Fruit fly (Drosophila melanogaster) whole organism, embryonic: ENCODE measurements around the gene CG13048.
A peak's percentile ranks its signal among the peaks of the same experiment; 100 is the strongest.

ENCODE experiments used
- BEAF-32 ChIP-seq: fragments of 200-800 bp; sonication (Bioruptor generic); optimal IDR thresholded peaks from 3 replicates; lab custom pipeline; 2017; ENCODE audit warnings: missing biosample characterization, missing genetic modification characterization, mild to moderate bottlenecking, moderate library complexity, missing genetic modification reagents
- CG10565 ChIP-seq: fragments of 200-800 bp; sonication (Bioruptor generic); optimal IDR thresholded peaks from 3 replicates; lab custom pipeline; 2016; ENCODE audit warnings: missing biosample characterization, mild to moderate bottlenecking, missing genetic modification characterization
- CG13123 ChIP-seq: fragments of 200-800 bp; sonication (Bioruptor generic); optimal IDR thresholded peaks from 2 replicates; lab custom pipeline; 2016; ENCODE audit warnings: missing biosample characterization, missing genetic modification characterization
- CG13287 ChIP-seq: fragments of 200-800 bp; sonication (Bioruptor generic); IDR thresholded peaks from 2 replicates; pipeline ENCODE4 v1.3.6; 2022; ENCODE audit warnings: missing biosample characterization, missing genetic modification characterization; ENCODE audit not compliant: partially characterized antibody
- CG14860 ChIP-seq: fragments of 200-800 bp; sonication (Bioruptor generic); IDR thresholded peaks from 3 replicates; pipeline ENCODE4 v1.3.6; 2022; ENCODE audit warnings: missing biosample characterization, missing genetic modification characterization; ENCODE audit not compliant: partially characterized antibody
- CG2129 ChIP-seq: fragments of 200-800 bp; sonication (Bioruptor generic); IDR thresholded peaks from 2 replicates; pipeline ENCODE4 v1.3.6; 2022; ENCODE audit warnings: missing biosample characterization, missing genetic modification characterization; ENCODE audit not compliant: partially characterized antibody
- CG2199 ChIP-seq: fragments of 200-800 bp; sonication (Bioruptor generic); IDR thresholded peaks from 3 replicates; pipeline ENCODE4 v1.3.6; 2022; ENCODE audit warnings: missing biosample characterization, missing genetic modification characterization
- CG33557 ChIP-seq: fragments of 200-800 bp; sonication (Bioruptor generic); optimal IDR thresholded peaks from 2 replicates; lab custom pipeline; 2019; ENCODE audit warnings: missing biosample characterization, mild to moderate bottlenecking, missing genetic modification characterization, moderate library complexity
- CG4617 ChIP-seq: fragments of 200-800 bp; sonication (Bioruptor generic); optimal IDR thresholded peaks from 3 replicates; lab custom pipeline; 2016; ENCODE audit warnings: missing biosample characterization, missing genetic modification characterization, borderline replicate concordance
- CG4854 ChIP-seq: fragments of 200-800 bp; sonication (Bioruptor generic); optimal IDR thresholded peaks from 2 replicates; lab custom pipeline; 2016; ENCODE audit warnings: missing biosample characterization, missing genetic modification characterization, inconsistent platforms
- CG6654 ChIP-seq: fragments of 200-800 bp; sonication (Bioruptor generic); optimal IDR thresholded peaks from 2 replicates; lab custom pipeline; 2017; ENCODE audit warnings: missing biosample characterization, mild to moderate bottlenecking, missing genetic modification characterization
- Dp ChIP-seq: fragments of 200-800 bp; sonication (Bioruptor generic); optimal IDR thresholded peaks from 2 replicates; lab custom pipeline; 2018; ENCODE audit warnings: missing biosample characterization, mild to moderate bottlenecking, missing genetic modification characterization, moderate library complexity
- E2f2 ChIP-seq: fragments of 200-800 bp; sonication (Bioruptor generic); IDR thresholded peaks from 2 replicates; pipeline ENCODE4 v1.3.6; 2022; ENCODE audit warnings: missing biosample characterization, missing genetic modification characterization
- ERR ChIP-seq: fragments of 200-800 bp; sonication (Bioruptor generic); optimal IDR thresholded peaks from 2 replicates; lab custom pipeline; 2016; ENCODE audit warnings: missing biosample characterization, missing genetic modification characterization
- Hmx ChIP-seq: fragments of 200-800 bp; sonication (Bioruptor generic); optimal IDR thresholded peaks from 2 replicates; lab custom pipeline; 2016; ENCODE audit warnings: missing biosample characterization, missing genetic modification characterization
- Lpt ChIP-seq: fragments of >200 bp; optimal IDR thresholded peaks from 2 replicates; lab custom pipeline; 2018; ENCODE audit warnings: missing biosample characterization, missing genetic modification characterization
- MBD-R2 ChIP-seq: fragments of 200-800 bp; sonication (Bioruptor generic); IDR thresholded peaks from 2 replicates; pipeline ENCODE4 v1.3.6; 2022; ENCODE audit warnings: missing biosample characterization, missing genetic modification characterization
- Max ChIP-seq: fragments of 200-800 bp; sonication (Bioruptor generic); optimal IDR thresholded peaks from 2 replicates; lab custom pipeline; 2016; ENCODE audit warnings: missing biosample characterization, mild to moderate bottlenecking, missing genetic modification characterization
- NFAT ChIP-seq: fragments of 200-800 bp; sonication (Bioruptor generic); IDR thresholded peaks from 2 replicates; pipeline ENCODE4 v1.3.6; 2022; ENCODE audit warnings: missing biosample characterization, missing genetic modification characterization
- Nf-YA ChIP-seq: fragments of 200-800 bp; sonication (Bioruptor generic); IDR thresholded peaks from 2 replicates; pipeline ENCODE4 v1.3.6; 2022; ENCODE audit warnings: missing biosample characterization, missing genetic modification characterization
- Pdp1 ChIP-seq, 2 experiments: fragments of 200-800 bp; sonication (Bioruptor generic); optimal IDR thresholded peaks; 3 replicates each; lab custom pipeline; 2016; ENCODE audit warnings: missing biosample characterization in 2 of 2, missing genetic modification characterization in 2 of 2, mild to moderate bottlenecking in 1 of 2, moderate library complexity in 1 of 2
- Ssrp ChIP-seq: fragments of 200-800 bp; sonication (Bioruptor generic); optimal IDR thresholded peaks from 2 replicates; lab custom pipeline; 2018; ENCODE audit warnings: missing biosample characterization, mild to moderate bottlenecking, missing genetic modification characterization, moderate library complexity
- TFAM ChIP-seq: fragments of 200-800 bp; sonication (Bioruptor generic); optimal IDR thresholded peaks from 2 replicates; lab custom pipeline; 2017; ENCODE audit warnings: missing biosample characterization, missing genetic modification characterization, inconsistent platforms
- ash1 ChIP-seq: fragments of 200-800 bp; sonication (Bioruptor generic); optimal IDR thresholded peaks from 2 replicates; lab custom pipeline; 2018; ENCODE audit warnings: missing biosample characterization, mild to moderate bottlenecking, missing genetic modification characterization
- cg ChIP-seq: fragments of 200-800 bp; sonication (Bioruptor generic); optimal IDR thresholded peaks from 3 replicates; lab custom pipeline; 2019; ENCODE audit warnings: missing biosample characterization, mild to moderate bottlenecking, missing genetic modification characterization, moderate library complexity
- chinmo ChIP-seq: fragments of 200-800 bp; sonication (Bioruptor generic); IDR thresholded peaks from 4 replicates; pipeline ENCODE4 v1.3.6; 2022; ENCODE audit warnings: missing biosample characterization, missing genetic modification characterization; ENCODE audit not compliant: partially characterized antibody
- corto ChIP-seq: fragments of 200-800 bp; sonication (Bioruptor generic); optimal IDR thresholded peaks from 2 replicates; lab custom pipeline; 2016; ENCODE audit warnings: missing biosample characterization, mild to moderate bottlenecking, missing genetic modification characterization, moderate library complexity
- crp ChIP-seq, 2 experiments: fragments of 200-800 bp; sonication (Bioruptor generic); optimal IDR thresholded peaks; 2 replicates in 1 of 2; 3 replicates in 1 of 2; lab custom pipeline; 2017; ENCODE audit warnings: missing biosample characterization in 2 of 2, missing genetic modification characterization in 2 of 2, mild to moderate bottlenecking in 1 of 2, moderate library complexity in 1 of 2
- dan ChIP-seq: fragments of 200-800 bp; sonication (Bioruptor generic); IDR thresholded peaks from 2 replicates; pipeline ENCODE4 v1.3.6; 2022; ENCODE audit warnings: missing biosample characterization, missing genetic modification characterization
- en ChIP-seq: fragments of 200-800 bp; sonication (Bioruptor generic); optimal IDR thresholded peaks from 2 replicates; lab custom pipeline; 2016; ENCODE audit warnings: missing biosample characterization, missing genetic modification characterization
- exex ChIP-seq: fragments of 200-800 bp; sonication (Bioruptor generic); optimal IDR thresholded peaks from 4 replicates; lab custom pipeline; 2018; ENCODE audit warnings: missing biosample characterization, mild to moderate bottlenecking, missing genetic modification characterization, moderate library complexity
- ftz-f1 ChIP-seq: fragments of 200-800 bp; sonication (Bioruptor generic); optimal IDR thresholded peaks from 2 replicates; lab custom pipeline; 2016; ENCODE audit warnings: missing biosample characterization, missing genetic modification characterization
- gsb-n ChIP-seq: fragments of 200-800 bp; sonication (Bioruptor generic); optimal IDR thresholded peaks from 3 replicates; lab custom pipeline; 2018; ENCODE audit warnings: missing biosample characterization, mild to moderate bottlenecking, missing genetic modification characterization
- jigr1 ChIP-seq: fragments of 200-800 bp; sonication (Bioruptor generic); IDR thresholded peaks from 3 replicates; pipeline ENCODE4 v1.3.6; 2022; ENCODE audit warnings: missing biosample characterization, missing genetic modification characterization
- klu ChIP-seq: fragments of 200-800 bp; sonication (Bioruptor generic); IDR thresholded peaks from 2 replicates; pipeline ENCODE4 v1.3.6; 2022; ENCODE audit warnings: missing biosample characterization, missing genetic modification characterization
- kni ChIP-seq: fragments of 200-800 bp; sonication (Bioruptor generic); optimal IDR thresholded peaks from 3 replicates; lab custom pipeline; 2017; ENCODE audit warnings: mild to moderate bottlenecking, missing biosample characterization, missing genetic modification reagents, missing genetic modification characterization
- nmo ChIP-seq: fragments of 200-800 bp; sonication (Bioruptor generic); optimal IDR thresholded peaks from 2 replicates; lab custom pipeline; 2018; ENCODE audit warnings: missing biosample characterization, mild to moderate bottlenecking, missing genetic modification characterization, moderate library complexity
- psq ChIP-seq: fragments of 200-800 bp; sonication (Bioruptor generic); optimal IDR thresholded peaks from 2 replicates; lab custom pipeline; 2017; ENCODE audit warnings: missing biosample characterization, missing genetic modification characterization
- pzg ChIP-seq: fragments of 200-800 bp; sonication (Bioruptor generic); optimal IDR thresholded peaks from 3 replicates; lab custom pipeline; 2018; ENCODE audit warnings: missing biosample characterization, mild to moderate bottlenecking, missing genetic modification characterization, moderate library complexity
- ranshi ChIP-seq: fragments of 200-800 bp; sonication (Bioruptor generic); IDR thresholded peaks from 2 replicates; pipeline ENCODE4 v1.3.6; 2022; ENCODE audit warnings: missing biosample characterization, missing genetic modification characterization
- sens-2 ChIP-seq: fragments of 200-800 bp; sonication (Bioruptor generic); IDR thresholded peaks from 2 replicates; pipeline ENCODE4 v1.3.6; 2022; ENCODE audit warnings: missing biosample characterization, missing genetic modification characterization
- stwl ChIP-seq: fragments of 200-800 bp; sonication (Bioruptor generic); optimal IDR thresholded peaks from 3 replicates; lab custom pipeline; 2018; ENCODE audit warnings: missing biosample characterization, mild to moderate bottlenecking, missing genetic modification characterization, moderate library complexity
- trh ChIP-seq: fragments of 200-800 bp; sonication (Bioruptor generic); optimal IDR thresholded peaks from 2 replicates; lab custom pipeline; 2016; ENCODE audit warnings: missing biosample characterization, missing genetic modification characterization
- ttk ChIP-seq: fragments of 200-800 bp; sonication (Bioruptor generic); IDR thresholded peaks from 2 replicates; pipeline ENCODE4 v2.1.2; 2022; ENCODE audit warnings: missing biosample characterization, missing genetic modification characterization
- tup ChIP-seq: fragments of 200-800 bp; sonication (Bioruptor generic); optimal IDR thresholded peaks from 2 replicates; lab custom pipeline; 2016; ENCODE audit warnings: missing biosample characterization, mild to moderate bottlenecking, missing genetic modification characterization, moderate library complexity
- unc-4 ChIP-seq: fragments of 200-800 bp; sonication (Bioruptor generic); IDR thresholded peaks from 2 replicates; pipeline ENCODE4 v1.3.6; 2022; ENCODE audit warnings: missing biosample characterization, missing genetic modification characterization; ENCODE audit not compliant: partially characterized antibody
- vfl ChIP-seq: fragments of 200-800 bp; sonication (Bioruptor generic); optimal IDR thresholded peaks from 2 replicates; lab custom pipeline; 2016; ENCODE audit warnings: missing biosample characterization, missing genetic modification characterization
- vvl ChIP-seq: fragments of 200-800 bp; sonication (Bioruptor generic); IDR thresholded peaks from 2 replicates; pipeline ENCODE4 v1.3.6; 2022; ENCODE audit warnings: missing biosample characterization, missing genetic modification characterization
- wor ChIP-seq: fragments of 200-800 bp; sonication (Bioruptor generic); IDR thresholded peaks from 2 replicates; pipeline ENCODE4 v1.3.6; 2022; ENCODE audit warnings: missing biosample characterization, missing genetic modification characterization
- yki ChIP-seq: fragments of >200 bp; optimal IDR thresholded peaks from 3 replicates; lab custom pipeline; 2018

Gene CG13048

DNA sequence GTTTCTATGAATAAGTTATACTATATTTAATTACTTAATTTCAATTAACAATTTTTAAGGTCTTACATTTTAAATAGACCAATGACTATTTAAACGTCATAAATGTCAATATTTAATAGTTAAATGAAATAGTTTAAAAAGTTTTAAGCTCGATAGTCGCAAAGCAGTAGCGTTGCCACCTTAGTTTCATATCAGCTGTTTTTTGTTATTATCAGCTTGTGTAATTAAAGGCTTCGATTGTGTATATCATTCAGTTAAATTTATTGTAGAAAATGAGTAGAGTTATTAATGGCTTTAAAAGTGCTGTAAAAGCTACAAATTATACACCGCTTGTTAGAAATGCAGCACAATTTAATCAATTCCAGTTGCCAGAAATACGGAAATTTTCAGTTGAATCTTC lies 50.8 kb downstream of the CG13048 start, which contains the start of gene Hsc20:
Gene Hsc20, plus strand, starts transcription at position 204 of the 400 bp plus-strand sequence.
- TF ChIP-seq Pdp1 (GFP tag; optimal IDR thresholded peaks at IDR 0.05; lab: Kevin White, UChicago) (peak in 1 of 2 experiments; percentile 88), ERR (GFP tag; lab: Kevin White, UChicago) (no peak), ash1 (GFP tag; lab: Kevin White, UChicago) (no peak), wor (no peak), stwl (tag; lab: Kevin White, UChicago) (peak; percentile 33), crp (GFP tag; optimal IDR thresholded peaks at IDR 0.05; lab: Kevin White, UChicago) (peak; percentile 20 to 85), BEAF-32 (GFP tag; lab: Kevin White, UChicago) (peak; percentile 24), Hmx (no peak), CG33557 (GFP tag; lab: Kevin White, UChicago) (no peak), CG14860 (GFP tag; lab: Robert Waterston, UW) (no peak), CG4854 (GFP tag; lab: Kevin White, UChicago) (no peak), vfl (GFP tag; lab: Kevin White, UChicago) (no peak), Ssrp (tag; lab: Kevin White, UChicago) (no peak), CG4617 (GFP tag; lab: Kevin White, UChicago) (no peak), dan (no peak), CG6654 (GFP tag; lab: Kevin White, UChicago) (no peak), pzg (GFP tag; lab: Kevin White, UChicago) (peak; percentile 12), TFAM (GFP tag; lab: Kevin White, UChicago) (no peak), MBD-R2 (peak; percentile 65), unc-4 (GFP tag; lab: Robert Waterston, UW) (0 out of 2 replicates have a peak, but pooled peaks have one; percentile 11), NFAT (GFP tag; lab: Robert Waterston, UW) (no peak), psq (GFP tag; lab: Kevin White, UChicago) (no peak), ttk (GFP tag; lab: Robert Waterston, UW) (no peak), cg (GFP tag; lab: Kevin White, UChicago) (no peak), CG13123 (GFP tag; lab: Kevin White, UChicago) (no peak), CG13287 (GFP tag; lab: Robert Waterston, UW) (peak; percentile 13; the same call in 1 of the 2 replicates), CG2199 (no peak), yki (lab: Kevin White, UChicago) (no peak), en (GFP tag; lab: Kevin White, UChicago) (no peak), ftz-f1 (GFP tag; lab: Kevin White, UChicago) (no peak), Max (no peak), Lpt (no peak), sens-2 (no peak), tup (GFP tag; lab: Kevin White, UChicago) (no peak), Dp (GFP tag; lab: Kevin White, UChicago) (peak; percentile 30), vvl (GFP tag; lab: Robert Waterston, UW) (no peak), CG10565 (no peak), nmo (no peak), ranshi (GFP tag; lab: Robert Waterston, UW) (no peak), corto (GFP tag; lab: Kevin White, UChicago) (no peak), jigr1 (GFP tag; lab: Robert Waterston, UW) (no peak), E2f2 (GFP tag; lab: Robert Waterston, UW) (peak; percentile 29; the same call in 1 of the 2 replicates), CG2129 (GFP tag; lab: Robert Waterston, UW) (no peak), chinmo (no peak), exex (tag; lab: Kevin White, UChicago) (peak; percentile 22), Nf-YA (GFP tag; lab: Robert Waterston, UW) (no peak), trh (GFP tag; lab: Kevin White, UChicago) (no peak), gsb-n (tag; lab: Kevin White, UChicago) (no peak), klu (GFP tag; lab: Robert Waterston, UW) (no peak), kni (no peak)
- TF ChIP-seq, all 482 proteins: peak for 11
